Worm (Caenorhabditis elegans) whole organism, young adult: ENCODE results near the gene gst-6.

ENCODE experiments used
- ceh-27 ChIP-seq: fragments of 200-800 bp; sonication (Bioruptor generic); optimal IDR thresholded peaks from 2 replicates; lab custom pipeline; 2018; ENCODE audit warnings: mild to moderate bottlenecking, missing genetic modification characterization, moderate library complexity, missing compliant biosample characterization
- hmg-1.2 ChIP-seq: fragments of 200-800 bp; sonication (Bioruptor generic); IDR thresholded peaks from 2 replicates; pipeline ENCODE4 v1.3.6; 2022; ENCODE audit warnings: missing genetic modification reagents, missing genetic modification characterization, missing compliant biosample characterization
- lin-54 ChIP-seq: fragments of 200-800 bp; sonication (Bioruptor generic); optimal IDR thresholded peaks from 2 replicates; lab custom pipeline; 2018; ENCODE audit warnings: mild to moderate bottlenecking, missing genetic modification characterization, missing compliant biosample characterization
- sea-2 ChIP-seq: fragments of 200-800 bp; sonication (Bioruptor generic); IDR thresholded peaks from 2 replicates; pipeline ENCODE4 v1.3.6; 2022; ENCODE audit warnings: missing genetic modification characterization, missing compliant biosample characterization
- unc-130 ChIP-seq: sonication (generic microtip); optimal IDR thresholded peaks from 2 replicates; lab custom pipeline; 2016; ENCODE audit warnings: missing genetic modification reagents, missing genetic modification characterization, missing compliant biosample characterization

ce11 chrII:4920608-4921007, 40.9 kb downstream of the gst-6 start:
- TF ChIP-seq lin-54 (GFP tag; lab: Kevin White, UChicago): no peak
- TF ChIP-seq hmg-1.2 (GFP tag; lab: Robert Waterston, UW): no peak
- no peak for TF ChIP-seq ceh-27 (GFP tag; lab: Kevin White, UChicago)
- no peak for TF ChIP-seq sea-2 (GFP tag; lab: Robert Waterston, UW)
- TF ChIP-seq unc-130: no peak
